Worm (Caenorhabditis elegans): Measurements from ENCODE around the gene Y73C8B.5.

ce11 chrV:3242984-3243383 lies 45.9 kb downstream of the Y73C8B.5 start, which contains the start of gene gst-23:
- TF ChIP-seq hnd-1 (tag; optimal IDR thresholded peaks at IDR 0.05) (no peak), ama-1 (optimal IDR thresholded peaks at IDR 0.05) (no peak), B0310.2 (tag; optimal IDR thresholded peaks at IDR 0.05) (no peak), tra-4 (tag; optimal IDR thresholded peaks at IDR 0.05) (no peak), aly-1 (tag; optimal IDR thresholded peaks at IDR 0.05) (no peak)
